Worm (Caenorhabditis elegans) whole organism, early embryonic: Measurements from ENCODE around the gene sru-35.

Experiments used
- F13C5.2 ChIP-seq: sonication (generic microtip); optimal IDR thresholded peaks from 2 replicates; lab custom pipeline; 2017; ENCODE audit warnings: mild to moderate bottlenecking, missing genetic modification characterization, inconsistent platforms, missing compliant biosample characterization
- ama-1 ChIP-seq: fragments of 150-350 bp; optimal IDR thresholded peaks from 2 replicates; lab custom pipeline; 2014
- ceh-13 ChIP-seq: fragments of 200-800 bp; sonication (Bioruptor generic); optimal IDR thresholded peaks from 2 replicates; lab custom pipeline; 2018; ENCODE audit warnings: mild to moderate bottlenecking, missing genetic modification characterization, missing compliant biosample characterization
- ceh-36 ChIP-seq: sonication (generic microtip); optimal IDR thresholded peaks from 2 replicates; lab custom pipeline; 2016; ENCODE audit warnings: missing genetic modification characterization, inconsistent platforms, missing compliant biosample characterization
- ets-7 ChIP-seq: sonication (generic microtip); optimal IDR thresholded peaks from 2 replicates; lab custom pipeline; 2016; ENCODE audit warnings: missing genotype, missing genetic modification characterization, missing compliant biosample characterization
- flt-1 ChIP-seq: fragments of 200-800 bp; sonication (Bioruptor generic); IDR thresholded peaks from 2 replicates; pipeline ENCODE4 v1.3.6; 2022; ENCODE audit warnings: missing genetic modification characterization, missing compliant biosample characterization
- hmbx-1 ChIP-seq: sonication (generic microtip); optimal IDR thresholded peaks from 2 replicates; lab custom pipeline; 2016; ENCODE audit warnings: mild to moderate bottlenecking, missing genetic modification characterization, missing compliant biosample characterization
- scrt-1 ChIP-seq: fragments of 200-800 bp; sonication (Bioruptor generic); IDR thresholded peaks from 2 replicates; pipeline ENCODE4 v1.3.6; 2022; ENCODE audit warnings: missing genetic modification characterization, missing compliant biosample characterization
- sea-1 ChIP-seq: fragments of 200-800 bp; sonication (Bioruptor generic); conservative IDR thresholded peaks from 2 replicates; pipeline ENCODE4 v1.3.6; 2022; ENCODE audit warnings: missing genetic modification characterization, missing compliant biosample characterization
- tra-4 ChIP-seq: sonication (generic microtip); optimal IDR thresholded peaks from 2 replicates; lab custom pipeline; 2017; ENCODE audit warnings: missing genetic modification characterization, missing compliant biosample characterization

- no peak for TF ChIP-seq scrt-1 (GFP tag; lab: Robert Waterston, UW)
- no peak for TF ChIP-seq ama-1 (lab: Kevin White, UChicago)
- no peak for TF ChIP-seq ets-7
- TF ChIP-seq ceh-13: no peak
- no peak for TF ChIP-seq hmbx-1 (tag; lab: Kevin White, UChicago)
- no peak for TF ChIP-seq tra-4 (tag; lab: Kevin White, UChicago)
- no peak for TF ChIP-seq ceh-36
- TF ChIP-seq F13C5.2 (tag; lab: Kevin White, UChicago): no peak
- no peak for TF ChIP-seq flt-1 (GFP tag; lab: Robert Waterston, UW)
- TF ChIP-seq sea-1 (GFP tag; lab: Robert Waterston, UW): no peak
Measured at ce11 chrIV:8739926-8740325, 50.1 kb downstream of the sru-35 start, which contains the start of gene mrps-33.
